Worm (Caenorhabditis elegans) whole organism, L3 larva: ENCODE data around the gene W09H1.3.
A peak's percentile ranks its signal among the peaks of the same experiment; 100 is the strongest.

Experiments
- R02D3.7 ChIP-seq: fragments of 150-350 bp; optimal IDR thresholded peaks from 2 replicates; lab custom pipeline; 2014; ENCODE audit warnings: missing biosample characterization, missing genetic modification characterization
- ZK546.5 ChIP-seq: sonication (generic microtip); optimal IDR thresholded peaks from 2 replicates; lab custom pipeline; 2017; ENCODE audit warnings: missing biosample characterization, missing genetic modification characterization
- aly-2 ChIP-seq: fragments of 150-350 bp; optimal IDR thresholded peaks from 2 replicates; lab custom pipeline; 2014; ENCODE audit warnings: missing biosample characterization, missing genetic modification characterization
- ama-1 ChIP-seq: fragments of 150-350 bp; optimal IDR thresholded peaks from 2 replicates; lab custom pipeline; 2018
- ceh-16 ChIP-seq: sonication (generic microtip); optimal IDR thresholded peaks from 2 replicates; lab custom pipeline; 2017; ENCODE audit warnings: missing biosample characterization, missing genetic modification characterization
- ceh-28 ChIP-seq: fragments of 150-350 bp; optimal IDR thresholded peaks from 2 replicates; lab custom pipeline; 2014; ENCODE audit warnings: missing biosample characterization, missing genetic modification reagents, missing genetic modification characterization
- ceh-9 ChIP-seq: sonication (generic microtip); optimal IDR thresholded peaks from 2 replicates; lab custom pipeline; 2018; ENCODE audit warnings: missing biosample characterization, missing genetic modification characterization
- daf-12 ChIP-seq: fragments of 150-350 bp; optimal IDR thresholded peaks from 2 replicates; lab custom pipeline; 2014; ENCODE audit warnings: missing biosample characterization, missing genetic modification reagents, missing genetic modification characterization
- egl-27 ChIP-seq: sonication (generic microtip); optimal IDR thresholded peaks from 4 replicates; lab custom pipeline; 2017; ENCODE audit warnings: missing biosample characterization, missing genetic modification reagents, missing genetic modification characterization
- egl-5 ChIP-seq: fragments of 150-350 bp; optimal IDR thresholded peaks from 2 replicates; lab custom pipeline; 2017; ENCODE audit warnings: missing biosample characterization, missing genetic modification reagents, missing genetic modification characterization, inconsistent platforms
- elt-1 ChIP-seq: fragments of 150-350 bp; optimal IDR thresholded peaks from 2 replicates; lab custom pipeline; 2014; ENCODE audit warnings: missing biosample characterization, missing genetic modification characterization
- elt-3 ChIP-seq, 3 experiments: fragments of 150-350 bp in 1 of 3; sonication (generic microtip) in 2 of 3; optimal IDR thresholded peaks; 2 replicates in 2 of 3; 4 replicates in 1 of 3; lab custom pipeline; 2014 to 2017; ENCODE audit warnings: missing biosample characterization in 3 of 3, missing genetic modification characterization in 3 of 3
- eor-1 ChIP-seq, 2 experiments: fragments of 150-350 bp; optimal IDR thresholded peaks; 2 replicates each; lab custom pipeline; 2014 to 2018; ENCODE audit warnings: missing biosample characterization in 2 of 2, missing genetic modification characterization in 2 of 2
- fkh-10 ChIP-seq: sonication (generic microtip); optimal IDR thresholded peaks from 2 replicates; lab custom pipeline; 2017; ENCODE audit warnings: missing biosample characterization, missing genetic modification reagents, missing genetic modification characterization
- fkh-2 ChIP-seq: fragments of 150-350 bp; optimal IDR thresholded peaks from 2 replicates; lab custom pipeline; 2014; ENCODE audit warnings: missing biosample characterization, missing genetic modification reagents, missing genetic modification characterization
- fos-1 ChIP-seq: fragments of 150-350 bp; optimal IDR thresholded peaks from 2 replicates; lab custom pipeline; 2014; ENCODE audit warnings: missing biosample characterization, missing genetic modification characterization
- hmg-11 ChIP-seq: sonication (generic microtip); optimal IDR thresholded peaks from 2 replicates; lab custom pipeline; 2016; ENCODE audit warnings: missing genetic modification characterization, missing compliant biosample characterization
- lin-15B ChIP-seq: fragments of 150-350 bp; optimal IDR thresholded peaks from 2 replicates; lab custom pipeline; 2014; ENCODE audit warnings: missing biosample characterization, missing genetic modification characterization
- lin-39 ChIP-seq: fragments of 150-350 bp; optimal IDR thresholded peaks from 2 replicates; lab custom pipeline; 2018; ENCODE audit warnings: missing biosample characterization, missing genetic modification reagents, missing genetic modification characterization
- mdl-1 ChIP-seq: fragments of 150-350 bp; optimal IDR thresholded peaks from 2 replicates; lab custom pipeline; 2014; ENCODE audit warnings: missing biosample characterization, missing genetic modification characterization
- mml-1 ChIP-seq: fragments of 150-350 bp; sonication (generic microtip); optimal IDR thresholded peaks from 3 replicates; lab custom pipeline; 2014; ENCODE audit warnings: missing biosample characterization, missing genetic modification characterization
- nfya-1 ChIP-seq: sonication (generic microtip); optimal IDR thresholded peaks from 2 replicates; lab custom pipeline; 2017; ENCODE audit warnings: missing genetic modification characterization, mild to moderate bottlenecking, missing compliant biosample characterization, antibody characterized with exemption, moderate library complexity; ENCODE audit not compliant: insufficient read depth
- nhr-11 ChIP-seq: fragments of 150-350 bp; optimal IDR thresholded peaks from 2 replicates; lab custom pipeline; 2014; ENCODE audit warnings: missing biosample characterization, missing genetic modification characterization
- nhr-12 ChIP-seq: fragments of 150-350 bp; optimal IDR thresholded peaks from 2 replicates; lab custom pipeline; 2014; ENCODE audit warnings: missing biosample characterization, missing genetic modification characterization
- nhr-23 ChIP-seq: fragments of 150-350 bp; optimal IDR thresholded peaks from 2 replicates; lab custom pipeline; 2014; ENCODE audit warnings: missing biosample characterization, missing genetic modification reagents, missing genetic modification characterization
- nhr-237 ChIP-seq: fragments of 150-350 bp; optimal IDR thresholded peaks from 2 replicates; lab custom pipeline; 2014; ENCODE audit warnings: missing biosample characterization, missing genetic modification characterization
- nhr-25 ChIP-seq: sonication (generic microtip); optimal IDR thresholded peaks from 2 replicates; lab custom pipeline; 2017; ENCODE audit warnings: missing biosample characterization, missing genetic modification characterization
- nhr-28 ChIP-seq: fragments of 150-350 bp; optimal IDR thresholded peaks from 2 replicates; lab custom pipeline; 2014; ENCODE audit warnings: missing biosample characterization, missing genetic modification characterization
- nhr-43 ChIP-seq: sonication (generic microtip); optimal IDR thresholded peaks from 2 replicates; lab custom pipeline; 2016; ENCODE audit warnings: mild to moderate bottlenecking, missing genetic modification characterization, missing compliant biosample characterization; ENCODE audit not compliant: poor library complexity, severe bottlenecking
- nhr-67 ChIP-seq: fragments of 150-350 bp; optimal IDR thresholded peaks from 2 replicates; lab custom pipeline; 2014; ENCODE audit warnings: missing biosample characterization, missing genetic modification characterization
- nhr-76 ChIP-seq: fragments of 150-350 bp; sonication (generic microtip); optimal IDR thresholded peaks from 5 replicates; lab custom pipeline; 2014; ENCODE audit warnings: missing biosample characterization, missing genetic modification characterization
- nhr-77 ChIP-seq: fragments of 150-350 bp; optimal IDR thresholded peaks from 2 replicates; lab custom pipeline; 2014; ENCODE audit warnings: missing biosample characterization, missing genetic modification characterization
- pha-4 ChIP-seq: fragments of 150-350 bp; optimal IDR thresholded peaks from 2 replicates; lab custom pipeline; 2014; ENCODE audit warnings: missing biosample characterization, missing genetic modification reagents, missing genetic modification characterization
- pqm-1 ChIP-seq: fragments of 150-350 bp; optimal IDR thresholded peaks from 2 replicates; lab custom pipeline; 2017; ENCODE audit warnings: missing biosample characterization, missing genetic modification characterization, inconsistent platforms
- sea-2 ChIP-seq: fragments of 150-350 bp; sonication (generic microtip); optimal IDR thresholded peaks from 4 replicates; lab custom pipeline; 2014; ENCODE audit warnings: missing biosample characterization, missing genetic modification reagents, missing genetic modification characterization
- skn-1 ChIP-seq: fragments of 150-350 bp; optimal IDR thresholded peaks from 2 replicates; lab custom pipeline; 2014; ENCODE audit warnings: missing biosample characterization, missing genetic modification characterization
- snpc-4 ChIP-seq: fragments of 150-350 bp; optimal IDR thresholded peaks from 2 replicates; lab custom pipeline; 2014; ENCODE audit warnings: missing biosample characterization, missing genetic modification characterization
- tbx-2 ChIP-seq: sonication (generic microtip); optimal IDR thresholded peaks from 2 replicates; lab custom pipeline; 2016; ENCODE audit warnings: mild to moderate bottlenecking, missing genetic modification characterization, missing compliant biosample characterization
- unc-39 ChIP-seq: sonication (generic microtip); optimal IDR thresholded peaks from 4 replicates; lab custom pipeline; 2017; ENCODE audit warnings: missing biosample characterization, missing genetic modification characterization
- unc-62 ChIP-seq: fragments of 150-350 bp; sonication (generic microtip); optimal IDR thresholded peaks from 4 replicates; lab custom pipeline; 2014; ENCODE audit warnings: missing biosample characterization, missing genetic modification reagents, missing genetic modification characterization
- zag-1 ChIP-seq: fragments of 150-350 bp; optimal IDR thresholded peaks from 2 replicates; lab custom pipeline; 2014; ENCODE audit warnings: missing biosample characterization, missing genetic modification characterization
- ztf-11 ChIP-seq: fragments of 150-350 bp; optimal IDR thresholded peaks from 2 replicates; lab custom pipeline; 2014; ENCODE audit warnings: missing biosample characterization, missing genetic modification characterization
- ztf-4 ChIP-seq: fragments of 150-350 bp; optimal IDR thresholded peaks from 2 replicates; lab custom pipeline; 2014; ENCODE audit warnings: missing biosample characterization, missing genetic modification characterization

Gene W09H1.3

ce11 chrII:13187188-13187587 is 3.0 kb downstream of the W09H1.3 start, which contains the start of gene mecr-1:
Gene mecr-1, minus strand, starts transcription at chrII:13187314.
- TF ChIP-seq hmg-11 = peak; percentile 70
- TF ChIP-seq skn-1 (tag; lab: Kevin White, UChicago) = peak; percentile 3
- TF ChIP-seq nhr-12 (tag; lab: Kevin White, UChicago) = no peak
- TF ChIP-seq nhr-23 (tag; lab: Kevin White, UChicago) = peak; percentile 26
- no peak for TF ChIP-seq ceh-16 (tag; lab: Kevin White, UChicago)
- TF ChIP-seq nhr-67 (tag; lab: Kevin White, UChicago) = no peak
- peak; percentile 91 for TF ChIP-seq R02D3.7
- no peak for TF ChIP-seq egl-27
- TF ChIP-seq nfya-1 (tag; lab: Kevin White, UChicago) = peak; percentile 37
- no peak for TF ChIP-seq mml-1 (tag; lab: Kevin White, UChicago)
- peak; percentile 39 for TF ChIP-seq lin-15B (tag; lab: Kevin White, UChicago)
- TF ChIP-seq pha-4 (tag; lab: Kevin White, UChicago) = peak; percentile 65
- TF ChIP-seq pqm-1 (tag; lab: Kevin White, UChicago) = peak; percentile 12
- TF ChIP-seq, all 47 proteins: peak for 8

ce11 chrII:13188084-13188483 is 3.9 kb downstream of the W09H1.3 start:
- no peak for TF ChIP-seq ceh-28 (tag; lab: Kevin White, UChicago)
- no peak for TF ChIP-seq ztf-11
- TF ChIP-seq ztf-4 (tag; lab: Kevin White, UChicago) = no peak
- TF ChIP-seq pha-4 (tag; lab: Kevin White, UChicago) = no peak
- no peak for TF ChIP-seq nhr-12 (tag; lab: Kevin White, UChicago)
- TF ChIP-seq nhr-67 (tag; lab: Kevin White, UChicago) = no peak
- no peak for TF ChIP-seq sea-2
- no peak for TF ChIP-seq egl-27
- no peak for TF ChIP-seq fkh-10 (GFP tag; lab: Kevin White, UChicago)
- TF ChIP-seq nhr-25 (tag; lab: Kevin White, UChicago) = no peak
- no peak for TF ChIP-seq fkh-2
- TF ChIP-seq eor-1 (tag; optimal IDR thresholded peaks at IDR 0.05; lab: Kevin White, UChicago) = no peak
- no peak for TF ChIP-seq nhr-28 (tag; lab: Kevin White, UChicago)
- TF ChIP-seq elt-1 (tag; lab: Kevin White, UChicago) = no peak
- TF ChIP-seq elt-3 (tag; optimal IDR thresholded peaks at IDR 0.05; lab: Kevin White, UChicago) = no peak
- TF ChIP-seq lin-39 (tag; lab: Kevin White, UChicago) = no peak
- no peak for TF ChIP-seq nhr-43 (tag; lab: Kevin White, UChicago)
- TF ChIP-seq nhr-11 (tag; lab: Kevin White, UChicago) = no peak
- no peak for TF ChIP-seq fos-1 (tag; lab: Kevin White, UChicago)

- no peak for TF ChIP-seq ceh-16 (tag; lab: Kevin White, UChicago)
- TF ChIP-seq nhr-25 (tag; lab: Kevin White, UChicago) = peak; percentile 61
- TF ChIP-seq mdl-1 (tag; lab: Kevin White, UChicago) = no peak
- peak; percentile 7 for TF ChIP-seq egl-5 (tag; lab: Kevin White, UChicago)
- no peak for TF ChIP-seq fos-1 (tag; lab: Kevin White, UChicago)
- TF ChIP-seq zag-1 (tag; lab: Kevin White, UChicago) = no peak
- TF ChIP-seq tbx-2 (tag; lab: Kevin White, UChicago) = no peak
- TF ChIP-seq hmg-11 = peak; percentile 35
- TF ChIP-seq ztf-11 = no peak
- TF ChIP-seq daf-12 (tag; lab: Kevin White, UChicago) = no peak
- TF ChIP-seq ZK546.5 = no peak
- TF ChIP-seq pha-4 (tag; lab: Kevin White, UChicago) = peak; percentile 79
- peak; percentile 8 for TF ChIP-seq snpc-4 (tag; lab: Kevin White, UChicago)
- TF ChIP-seq skn-1 (tag; lab: Kevin White, UChicago) = no peak
- no peak for TF ChIP-seq nfya-1 (tag; lab: Kevin White, UChicago)
- no peak for TF ChIP-seq elt-3 (tag; optimal IDR thresholded peaks at IDR 0.05; lab: Kevin White, UChicago)
- no peak for TF ChIP-seq fkh-10 (GFP tag; lab: Kevin White, UChicago)
- TF ChIP-seq fkh-2 = no peak
- TF ChIP-seq lin-15B (tag; lab: Kevin White, UChicago) = peak; percentile 14
- no peak for TF ChIP-seq mml-1 (tag; lab: Kevin White, UChicago)
- no peak for TF ChIP-seq egl-27
- no peak for TF ChIP-seq nhr-43 (tag; lab: Kevin White, UChicago)
- TF ChIP-seq elt-1 (tag; lab: Kevin White, UChicago) = no peak
- TF ChIP-seq aly-2 (tag; lab: Kevin White, UChicago) = no peak
- no peak for TF ChIP-seq nhr-237 (tag; lab: Kevin White, UChicago)
- TF ChIP-seq nhr-67 (tag; lab: Kevin White, UChicago) = no peak
- TF ChIP-seq ceh-28 (tag; lab: Kevin White, UChicago) = no peak
- peak; percentile 86 for TF ChIP-seq lin-39 (tag; lab: Kevin White, UChicago)
- no peak for TF ChIP-seq ama-1 (lab: Kevin White, UChicago)
- no peak for TF ChIP-seq nhr-76 (tag; lab: Kevin White, UChicago)
- no peak for TF ChIP-seq unc-39
- TF ChIP-seq nhr-77 (tag; lab: Kevin White, UChicago) = no peak
- TF ChIP-seq nhr-11 (tag; lab: Kevin White, UChicago) = no peak
- TF ChIP-seq unc-62 (GFP tag; lab: Kevin White, UChicago) = peak; percentile 70
- TF ChIP-seq ceh-9 = no peak
- no peak for TF ChIP-seq ztf-4 (tag; lab: Kevin White, UChicago)
Observed at ce11 chrII:13189363-13189762, 5.1 kb downstream of the W09H1.3 start.
